Fruit fly (Drosophila melanogaster) S2 (cell line): Measurements from ENCODE around the gene Ts.

ENCODE experiments used
- CG8478 ChIP-seq: fragments of >200 bp; optimal IDR thresholded peaks from 2 replicates; lab custom pipeline; 2018
- CTCF ChIP-seq, 2 experiments: fragments of >200 bp; optimal IDR thresholded peaks; 2 replicates each; lab custom pipeline; 2018

DNA sequence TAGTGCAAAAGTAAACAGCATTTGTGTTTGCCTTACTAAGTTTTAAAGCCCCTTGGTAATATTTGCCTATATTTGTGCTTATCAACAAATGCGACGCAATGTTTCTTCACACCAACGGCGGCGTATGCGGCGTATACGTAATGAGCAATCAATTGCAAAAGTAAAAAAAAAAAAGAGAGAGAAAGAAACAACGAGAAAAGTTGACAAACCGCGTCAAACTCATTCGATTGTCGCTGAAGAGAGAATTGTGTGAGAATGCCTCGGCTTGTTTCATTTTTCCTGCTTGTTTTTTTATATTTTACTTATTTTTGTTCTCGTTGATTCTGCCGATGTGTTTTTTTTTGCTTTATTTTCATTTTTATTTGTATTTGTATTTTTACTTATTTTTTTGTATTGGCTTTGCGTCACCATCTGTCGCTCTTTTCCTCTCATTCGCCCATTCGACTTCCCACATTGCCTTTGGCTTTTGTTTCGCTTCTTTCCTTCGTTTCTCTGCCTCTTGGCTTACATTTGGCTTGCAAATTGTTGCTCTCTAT, 45.1 kb downstream of the Ts start:
- TF ChIP-seq CG8478: no peak
- no peak for TF ChIP-seq CTCF (optimal IDR thresholded peaks at IDR 0.05; lab: Kevin White, UChicago)
